Worm (Caenorhabditis elegans) whole organism, L3 larva: ENCODE measurements around the gene T21E8.7.

Source experiments
- eor-1 ChIP-seq, 2 experiments: fragments of 150-350 bp; optimal IDR thresholded peaks; 2 replicates each; lab custom pipeline; 2014 to 2018; ENCODE audit warnings: missing biosample characterization in 2 of 2, missing genetic modification characterization in 2 of 2
- nhr-12 ChIP-seq: fragments of 150-350 bp; optimal IDR thresholded peaks from 2 replicates; lab custom pipeline; 2014; ENCODE audit warnings: missing biosample characterization, missing genetic modification characterization
- nhr-25 ChIP-seq: sonication (generic microtip); optimal IDR thresholded peaks from 2 replicates; lab custom pipeline; 2017; ENCODE audit warnings: missing biosample characterization, missing genetic modification characterization
- nhr-28 ChIP-seq: fragments of 150-350 bp; optimal IDR thresholded peaks from 2 replicates; lab custom pipeline; 2014; ENCODE audit warnings: missing biosample characterization, missing genetic modification characterization
- nhr-76 ChIP-seq: fragments of 150-350 bp; sonication (generic microtip); optimal IDR thresholded peaks from 5 replicates; lab custom pipeline; 2014; ENCODE audit warnings: missing biosample characterization, missing genetic modification characterization
- snpc-4 ChIP-seq: fragments of 150-350 bp; optimal IDR thresholded peaks from 2 replicates; lab custom pipeline; 2014; ENCODE audit warnings: missing biosample characterization, missing genetic modification characterization

- no peak for TF ChIP-seq nhr-28 (tag; lab: Kevin White, UChicago)
- no peak for TF ChIP-seq nhr-25 (tag; lab: Kevin White, UChicago)
- no peak for TF ChIP-seq eor-1 (tag; optimal IDR thresholded peaks at IDR 0.05; lab: Kevin White, UChicago)
- TF ChIP-seq nhr-12 (tag; lab: Kevin White, UChicago) = no peak
- no peak for TF ChIP-seq snpc-4 (tag; lab: Kevin White, UChicago)
- no peak for TF ChIP-seq nhr-76 (tag; lab: Kevin White, UChicago)
Measured at ce11 chrX:10877138-10877743, 6.1 kb upstream of the T21E8.7 start, which contains the start of gene pgp-6.
